Worm (Caenorhabditis elegans): ENCODE measurements around the gene F26A1.9.

- no peak for TF ChIP-seq scrt-1 (GFP tag; IDR thresholded peaks at IDR 0.05)
- no peak for TF ChIP-seq ama-1 (optimal IDR thresholded peaks at IDR 0.05)
- TF ChIP-seq pes-1 (GFP tag; IDR thresholded peaks at IDR 0.05) = no peak
- no peak for TF ChIP-seq tra-4 (tag; optimal IDR thresholded peaks at IDR 0.05)
- TF ChIP-seq ets-7 (tag; optimal IDR thresholded peaks at IDR 0.05) = no peak
- no peak for TF ChIP-seq hmg-4 (GFP tag; optimal IDR thresholded peaks at IDR 0.05)
- TF ChIP-seq ceh-13 (GFP tag; optimal IDR thresholded peaks at IDR 0.05) = no peak
- no peak for TF ChIP-seq B0310.2 (tag; optimal IDR thresholded peaks at IDR 0.05)
Observed at ce11 chrIII:4779855-4780254, 49.5 kb downstream of the F26A1.9 start, which contains the start of gene B0393.9.

Data from whole organism, early embryonic.